Worm (Caenorhabditis elegans) whole organism, L1 larva: ENCODE results near the gene mfn-1.

ENCODE experiments used
- aha-1 ChIP-seq: fragments of 150-350 bp; optimal IDR thresholded peaks from 2 replicates; lab custom pipeline; 2014; ENCODE audit warnings: missing biosample characterization, missing genetic modification characterization
- blmp-1 ChIP-seq: fragments of 150-350 bp; optimal IDR thresholded peaks from 2 replicates; lab custom pipeline; 2014; ENCODE audit warnings: missing biosample characterization, missing genetic modification characterization
- ceh-82 ChIP-seq, 3 experiments: fragments of 150-350 bp in 1 of 3; sonication (generic microtip) in 2 of 3; optimal IDR thresholded peaks; 2 replicates each; lab custom pipeline; 2014 to 2017; ENCODE audit warnings: missing biosample characterization in 3 of 3, missing genetic modification characterization in 3 of 3
- ceh-88 ChIP-seq: fragments of 200-800 bp; sonication (Bioruptor generic); IDR thresholded peaks from 2 replicates; pipeline ENCODE4 v1.3.6; 2022; ENCODE audit warnings: missing genetic modification characterization, missing compliant biosample characterization
- ceh-90 ChIP-seq: sonication (generic microtip); optimal IDR thresholded peaks from 2 replicates; lab custom pipeline; 2016; ENCODE audit warnings: missing genetic modification characterization, missing compliant biosample characterization
- ces-1 ChIP-seq: fragments of 150-350 bp; optimal IDR thresholded peaks from 2 replicates; lab custom pipeline; 2014; ENCODE audit warnings: missing biosample characterization, missing genetic modification reagents, missing genetic modification characterization
- dpl-1 ChIP-seq, 3 experiments: fragments of 150-350 bp in 2 of 3; sonication (generic microtip) in 1 of 3; optimal IDR thresholded peaks; 2 replicates each; lab custom pipeline; 2014 to 2017; ENCODE audit warnings: missing biosample characterization in 3 of 3, missing genetic modification characterization in 3 of 3, missing genetic modification reagents in 3 of 3
- dsc-1 ChIP-seq: sonication (generic microtip); optimal IDR thresholded peaks from 2 replicates; lab custom pipeline; 2016; ENCODE audit warnings: mild to moderate bottlenecking, missing genetic modification characterization, missing compliant biosample characterization
- efl-1 ChIP-seq, 4 experiments: fragments of 150-350 bp; optimal IDR thresholded peaks in 3 of 4; peaks in 1 of 4; 1 replicate in 1 of 4; 2 replicates in 3 of 4; lab custom pipeline; 2014; ENCODE audit warnings: missing biosample characterization in 2 of 4, missing genetic modification characterization in 2 of 4, missing genetic modification reagents in 2 of 4
- egl-27 ChIP-seq, 2 experiments: fragments of 150-350 bp in 1 of 2; sonication (generic microtip); optimal IDR thresholded peaks; 3 replicates each; lab custom pipeline; 2017 to 2018; ENCODE audit warnings: missing biosample characterization in 2 of 2, missing genetic modification characterization in 2 of 2, missing genetic modification reagents in 2 of 2
- elt-2 ChIP-seq: sonication (generic microtip); optimal IDR thresholded peaks from 2 replicates; lab custom pipeline; 2016; ENCODE audit warnings: missing genetic modification characterization, mild to moderate bottlenecking, inconsistent platforms, missing compliant biosample characterization, missing genetic modification reagents
- elt-3 ChIP-seq, 6 experiments: fragments of 150-350 bp in 1 of 6; sonication (generic microtip); optimal IDR thresholded peaks; 2 replicates each; lab custom pipeline; 2017 to 2018; ENCODE audit warnings: missing biosample characterization in 6 of 6, missing genetic modification characterization in 6 of 6, inconsistent platforms in 1 of 6
- fkh-4 ChIP-seq: sonication (generic microtip); optimal IDR thresholded peaks from 2 replicates; lab custom pipeline; 2016; ENCODE audit warnings: missing compliant biosample characterization, missing genetic modification characterization, borderline replicate concordance
- fkh-8 ChIP-seq: sonication (generic microtip); optimal IDR thresholded peaks from 2 replicates; lab custom pipeline; 2016; ENCODE audit warnings: mild to moderate bottlenecking, missing genetic modification characterization, missing compliant biosample characterization
- fos-1 ChIP-seq: fragments of 150-350 bp; optimal IDR thresholded peaks from 2 replicates; lab custom pipeline; 2014; ENCODE audit warnings: missing biosample characterization, missing genetic modification characterization
- hpl-2 ChIP-seq: fragments of 150-350 bp; optimal IDR thresholded peaks from 2 replicates; lab custom pipeline; 2014; ENCODE audit warnings: missing biosample characterization, missing genetic modification reagents, missing genetic modification characterization
- jun-1 ChIP-seq: fragments of 150-350 bp; optimal IDR thresholded peaks from 2 replicates; lab custom pipeline; 2014; ENCODE audit warnings: missing biosample characterization, missing genetic modification reagents, missing genetic modification characterization
- lin-14 ChIP-seq: fragments of 200-800 bp; sonication (Bioruptor generic); optimal IDR thresholded peaks from 2 replicates; lab custom pipeline; 2018; ENCODE audit warnings: mild to moderate bottlenecking, missing genetic modification characterization, moderate library complexity, missing compliant biosample characterization
- lin-15B ChIP-seq: fragments of 150-350 bp; sonication (generic microtip); optimal IDR thresholded peaks from 3 replicates; lab custom pipeline; 2014; ENCODE audit warnings: missing biosample characterization, missing genetic modification characterization
- lin-35 ChIP-seq, 2 experiments: fragments of 150-350 bp; optimal IDR thresholded peaks; 2 replicates each; lab custom pipeline; 2014; ENCODE audit warnings: missing biosample characterization in 2 of 2, missing genetic modification characterization in 2 of 2, missing genetic modification reagents in 2 of 2
- lir-3 ChIP-seq: sonication (generic microtip); optimal IDR thresholded peaks from 2 replicates; lab custom pipeline; 2016; ENCODE audit warnings: mild to moderate bottlenecking, missing genetic modification characterization, moderate library complexity, missing compliant biosample characterization; ENCODE audit not compliant: poor library complexity
- lsy-2 ChIP-seq, 2 experiments: fragments of 150-350 bp; optimal IDR thresholded peaks; 2 replicates each; lab custom pipeline; 2014; ENCODE audit warnings: missing biosample characterization in 2 of 2, missing genetic modification characterization in 2 of 2
- mdl-1 ChIP-seq, 2 experiments: fragments of 150-350 bp; optimal IDR thresholded peaks; 2 replicates each; lab custom pipeline; 2014 to 2017; ENCODE audit warnings: missing biosample characterization in 2 of 2, missing genetic modification characterization in 2 of 2, inconsistent platforms in 1 of 2
- mep-1 ChIP-seq: fragments of 150-350 bp; optimal IDR thresholded peaks from 2 replicates; lab custom pipeline; 2014; ENCODE audit warnings: missing biosample characterization, missing genetic modification characterization
- nhr-12 ChIP-seq: sonication (generic microtip); optimal IDR thresholded peaks from 2 replicates; lab custom pipeline; 2017; ENCODE audit warnings: missing biosample characterization, missing genetic modification characterization
- nhr-19 ChIP-seq: fragments of 200-800 bp; sonication (Bioruptor generic); conservative IDR thresholded peaks from 2 replicates; pipeline ENCODE4 v1.3.6; 2022; ENCODE audit warnings: missing genetic modification characterization, missing compliant biosample characterization
- nhr-20 ChIP-seq: sonication (generic microtip); optimal IDR thresholded peaks from 2 replicates; lab custom pipeline; 2016; ENCODE audit warnings: mild to moderate bottlenecking, missing genetic modification characterization, missing compliant biosample characterization
- nhr-47 ChIP-seq: sonication (generic microtip); optimal IDR thresholded peaks from 2 replicates; lab custom pipeline; 2016; ENCODE audit warnings: mild to moderate bottlenecking, missing genetic modification characterization, moderate library complexity, missing compliant biosample characterization
- nhr-71 ChIP-seq: sonication (generic microtip); optimal IDR thresholded peaks from 2 replicates; lab custom pipeline; 2016; ENCODE audit warnings: mild to moderate bottlenecking, missing genetic modification characterization, moderate library complexity, missing compliant biosample characterization
- nhr-77 ChIP-seq: fragments of 150-350 bp; optimal IDR thresholded peaks from 2 replicates; lab custom pipeline; 2014; ENCODE audit warnings: missing biosample characterization, missing genetic modification characterization
- nhr-85 ChIP-seq: sonication (generic microtip); peaks from one replicate; lab custom pipeline; 2016; ENCODE audit warnings: missing genetic modification characterization, inconsistent platforms, missing compliant biosample characterization
- nhr-90 ChIP-seq: sonication (generic microtip); optimal IDR thresholded peaks from 2 replicates; lab custom pipeline; 2016; ENCODE audit warnings: mild to moderate bottlenecking, missing genetic modification characterization, missing compliant biosample characterization; ENCODE audit not compliant: poor library complexity
- pax-3 ChIP-seq: fragments of 200-800 bp; sonication (Bioruptor generic); optimal IDR thresholded peaks from 2 replicates; lab custom pipeline; 2018; ENCODE audit warnings: mild to moderate bottlenecking, missing genetic modification characterization, moderate library complexity, missing compliant biosample characterization
- rnt-1 ChIP-seq: sonication (generic microtip); optimal IDR thresholded peaks from 2 replicates; lab custom pipeline; 2016; ENCODE audit warnings: mild to moderate bottlenecking, missing genetic modification characterization, moderate library complexity, missing compliant biosample characterization
- skn-1 ChIP-seq: fragments of 150-350 bp; optimal IDR thresholded peaks from 2 replicates; lab custom pipeline; 2014; ENCODE audit warnings: missing biosample characterization, missing genetic modification characterization
- snpc-4 ChIP-seq: fragments of 150-350 bp; optimal IDR thresholded peaks from 2 replicates; lab custom pipeline; 2014; ENCODE audit warnings: missing biosample characterization, missing genetic modification characterization
- snu-23 ChIP-seq: sonication (generic microtip); optimal IDR thresholded peaks from 2 replicates; lab custom pipeline; 2016; ENCODE audit warnings: missing genetic modification characterization, missing compliant biosample characterization
- swsn-7 ChIP-seq: sonication (generic microtip); optimal IDR thresholded peaks from 2 replicates; lab custom pipeline; 2016; ENCODE audit warnings: missing genetic modification characterization, missing compliant biosample characterization
- tbx-2 ChIP-seq: sonication (generic microtip); optimal IDR thresholded peaks from 2 replicates; lab custom pipeline; 2016; ENCODE audit warnings: missing genetic modification characterization, missing compliant biosample characterization
- xbp-1 ChIP-seq: sonication (generic microtip); optimal IDR thresholded peaks from 2 replicates; lab custom pipeline; 2016; ENCODE audit warnings: missing genetic modification characterization, missing compliant biosample characterization
- ztf-11 ChIP-seq, 2 experiments: sonication (generic microtip); optimal IDR thresholded peaks; 2 replicates each; lab custom pipeline; 2016 to 2017; ENCODE audit warnings: missing genetic modification characterization in 2 of 2, missing biosample characterization in 1 of 2, missing compliant biosample characterization in 1 of 2

The mfn-1 gene

DNA sequence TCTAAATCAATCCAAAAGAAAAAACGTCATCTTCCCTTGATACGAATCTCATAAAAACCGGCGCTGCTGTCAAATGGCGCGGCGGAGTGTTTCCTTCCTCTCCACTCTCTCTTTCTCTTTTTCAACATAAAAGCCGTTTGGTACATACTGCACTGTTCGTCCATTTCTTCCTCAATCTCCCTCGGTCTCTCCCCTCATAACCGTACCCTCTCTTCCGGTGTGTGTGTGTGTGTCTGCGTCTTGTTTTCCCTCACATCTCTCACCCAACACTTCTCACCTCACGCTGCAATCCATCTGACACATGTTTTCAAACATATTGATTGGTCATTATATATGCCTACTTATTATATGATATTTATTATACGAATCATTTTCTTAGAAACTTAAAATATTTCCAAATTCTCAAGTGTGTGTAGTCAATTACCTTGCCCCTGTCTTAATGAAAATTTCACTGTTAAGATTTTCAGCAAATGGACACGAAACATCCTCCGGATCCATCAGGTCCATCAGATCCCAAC lies 7.3 kb downstream of the mfn-1 start, which contains the start of the genes aars-1 and rga-1:
Gene aars-1 (minus strand): TSS at position 71 of the 518 bp plus-strand sequence.
Gene rga-1 (plus strand): TSS at position 468 of the 518 bp plus-strand sequence.
- peak; percentile 16 for TF ChIP-seq nhr-47
- TF ChIP-seq lsy-2 (tag; optimal IDR thresholded peaks at IDR 0.05; lab: Kevin White, UChicago) = peak; percentile 28 to 57
- no peak for TF ChIP-seq aha-1 (tag; lab: Kevin White, UChicago)
- peak; percentile 88 for TF ChIP-seq blmp-1 (tag; lab: Kevin White, UChicago)
- TF ChIP-seq xbp-1 (tag; lab: Kevin White, UChicago) = peak; percentile 24
- peak; percentile 68 for TF ChIP-seq nhr-20 (tag; lab: Kevin White, UChicago)
- TF ChIP-seq nhr-85 (tag; lab: Kevin White, UChicago) = peak; percentile 83
- TF ChIP-seq nhr-19 (GFP tag; lab: Robert Waterston, UW) = peak; percentile 33
- peak in 2 of 3 experiments; percentile 26 to 44 for TF ChIP-seq dpl-1 (GFP tag; optimal IDR thresholded peaks at IDR 0.05; lab: Kevin White, UChicago)
- TF ChIP-seq lir-3 = peak; percentile 32
- TF ChIP-seq tbx-2 (tag; lab: Kevin White, UChicago) = peak; percentile 55
- TF ChIP-seq nhr-71 (tag; lab: Kevin White, UChicago) = peak; percentile 57
- TF ChIP-seq lin-35 (GFP tag; optimal IDR thresholded peaks at IDR 0.05; lab: Kevin White, UChicago) = peak in 1 of 2 experiments; percentile 62
- peak; percentile 61 for TF ChIP-seq rnt-1 (tag; lab: Kevin White, UChicago)
- TF ChIP-seq ces-1 (GFP tag; lab: Kevin White, UChicago) = no peak
- TF ChIP-seq egl-27 (tag; optimal IDR thresholded peaks at IDR 0.05; lab: Kevin White, UChicago) = no peak
- TF ChIP-seq ztf-11 (tag; optimal IDR thresholded peaks at IDR 0.05; lab: Kevin White, UChicago) = peak in 1 of 2 experiments; percentile 16
- TF ChIP-seq skn-1 (tag; lab: Kevin White, UChicago) = peak; percentile 14
- peak; percentile 8 for TF ChIP-seq snpc-4 (tag; lab: Kevin White, UChicago)
- no peak for TF ChIP-seq fkh-4 (tag; lab: Kevin White, UChicago)
- peak in 1 of 3 experiments; percentile 52 for TF ChIP-seq ceh-82 (tag; optimal IDR thresholded peaks at IDR 0.05; lab: Kevin White, UChicago)
- peak; percentile 60 for TF ChIP-seq snu-23 (GFP tag; lab: Kevin White, UChicago)
- TF ChIP-seq ceh-88 (GFP tag; lab: Robert Waterston, UW) = no peak
- peak; percentile 41 to 47 for TF ChIP-seq efl-1 (optimal IDR thresholded peaks at IDR 0.05; lab: Kevin White, UChicago)
- peak; percentile 29 to 91 for TF ChIP-seq efl-1 (GFP tag; optimal IDR thresholded peaks at IDR 0.05 in 1 of 2; lab: Kevin White, UChicago)
- no peak for TF ChIP-seq fos-1 (tag; lab: Kevin White, UChicago)
- TF ChIP-seq swsn-7 = peak; percentile 24
- TF ChIP-seq nhr-12 (tag; lab: Kevin White, UChicago) = no peak
- peak in 3 of 6 experiments; percentile 5 to 57 (median 55) for TF ChIP-seq elt-3 (tag; optimal IDR thresholded peaks at IDR 0.05; lab: Kevin White, UChicago)
- peak; percentile 42 for TF ChIP-seq jun-1 (tag; lab: Kevin White, UChicago)
- TF ChIP-seq mdl-1 (tag; optimal IDR thresholded peaks at IDR 0.05; lab: Kevin White, UChicago) = peak in 1 of 2 experiments; percentile 49
- TF ChIP-seq nhr-77 (tag; lab: Kevin White, UChicago) = peak; percentile 16
- peak; percentile 8 for TF ChIP-seq elt-2 (tag; lab: Kevin White, UChicago)
- peak; percentile 36 for TF ChIP-seq dsc-1 (tag; lab: Kevin White, UChicago)
- TF ChIP-seq mep-1 (tag; lab: Kevin White, UChicago) = peak; percentile 76
- TF ChIP-seq nhr-90 = peak; percentile 10
- TF ChIP-seq pax-3 = no peak
- peak; percentile 87 for TF ChIP-seq lin-14

DNA sequence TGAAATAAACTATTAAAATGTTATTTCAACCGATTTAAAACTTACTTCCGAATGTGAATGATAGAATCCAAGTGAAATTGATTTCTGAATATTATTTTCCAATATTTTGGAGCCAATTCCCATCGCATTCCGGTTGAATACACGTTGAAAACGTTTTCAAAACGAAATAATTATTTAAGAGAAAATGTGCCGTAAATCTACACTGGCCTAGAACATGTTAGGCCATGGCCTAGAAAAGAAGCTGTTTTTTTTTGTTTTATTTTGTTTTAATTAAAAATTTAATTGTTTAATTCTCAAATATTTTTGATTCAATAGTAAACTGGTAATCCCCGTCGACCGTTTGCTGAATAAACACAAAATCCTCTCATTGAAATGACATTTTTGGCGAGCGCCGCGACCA lies 7.9 kb downstream of the mfn-1 start:
- TF ChIP-seq rnt-1 (tag; lab: Kevin White, UChicago) = peak; percentile 15
- TF ChIP-seq elt-3 (tag; optimal IDR thresholded peaks at IDR 0.05; lab: Kevin White, UChicago) = no peak
- no peak for TF ChIP-seq fkh-8 (tag; lab: Kevin White, UChicago)
- peak in 1 of 3 experiments; percentile 27 for TF ChIP-seq dpl-1 (GFP tag; optimal IDR thresholded peaks at IDR 0.05; lab: Kevin White, UChicago)
- peak; percentile 46 for TF ChIP-seq ceh-90 (tag; lab: Kevin White, UChicago)
- TF ChIP-seq lin-15B (tag; lab: Kevin White, UChicago) = no peak
- no peak for TF ChIP-seq hpl-2 (GFP tag; lab: Kevin White, UChicago)
- TF ChIP-seq lsy-2 (tag; optimal IDR thresholded peaks at IDR 0.05; lab: Kevin White, UChicago) = peak in 1 of 2 experiments; percentile 9
- no peak for TF ChIP-seq lin-35 (GFP tag; optimal IDR thresholded peaks at IDR 0.05; lab: Kevin White, UChicago)
- TF ChIP-seq efl-1 (optimal IDR thresholded peaks at IDR 0.05; lab: Kevin White, UChicago) = peak; percentile 9 to 31
- peak; percentile 8 to 56 for TF ChIP-seq efl-1 (GFP tag; optimal IDR thresholded peaks at IDR 0.05 in 1 of 2; lab: Kevin White, UChicago)
- TF ChIP-seq lir-3 = peak; percentile 41
- TF ChIP-seq, all 84 proteins: peak for 6
